Worm (Caenorhabditis elegans): ENCODE results near the gene ugt-38.

- TF ChIP-seq lsy-2 (tag; optimal IDR thresholded peaks at IDR 0.05) (no peak), unc-62 (GFP tag; optimal IDR thresholded peaks at IDR 0.05) (no peak), elt-3 (tag; optimal IDR thresholded peaks at IDR 0.05) (no peak), snpc-4 (tag; optimal IDR thresholded peaks at IDR 0.05) (no peak), nhr-237 (tag; optimal IDR thresholded peaks at IDR 0.05) (no peak), nhr-28 (tag; optimal IDR thresholded peaks at IDR 0.05) (no peak), ceh-43 (GFP tag; optimal IDR thresholded peaks at IDR 0.05) (no peak), sptf-1 (tag; optimal IDR thresholded peaks at IDR 0.05) (no peak), pha-4 (tag; optimal IDR thresholded peaks at IDR 0.05) (no peak), unc-120 (tag; optimal IDR thresholded peaks at IDR 0.05; ENCODE audit: poor library complexity, severe bottlenecking) (no peak), zip-8 (tag; optimal IDR thresholded peaks at IDR 0.05) (no peak), ceh-39 (tag; optimal IDR thresholded peaks at IDR 0.05) (no peak), blmp-1 (tag; optimal IDR thresholded peaks at IDR 0.05) (no peak), M03D4.4 (tag; optimal IDR thresholded peaks at IDR 0.05) (no peak)
These were observed 10.4 kb downstream of the ugt-38 start for ce11 chrV:7136859-7137258.

Data from whole organism, mixed stage, embryonic.